Worm (Caenorhabditis elegans) whole organism, L3 larva: ENCODE results near the gene jac-1.

Source experiments
- ZK546.5 ChIP-seq: sonication (generic microtip); optimal IDR thresholded peaks from 2 replicates; lab custom pipeline; 2017; ENCODE audit warnings: missing biosample characterization, missing genetic modification characterization
- ama-1 ChIP-seq: fragments of 150-350 bp; optimal IDR thresholded peaks from 2 replicates; lab custom pipeline; 2018
- ceh-16 ChIP-seq: sonication (generic microtip); optimal IDR thresholded peaks from 2 replicates; lab custom pipeline; 2017; ENCODE audit warnings: missing biosample characterization, missing genetic modification characterization
- ceh-82 ChIP-seq: fragments of 150-350 bp; optimal IDR thresholded peaks from 2 replicates; lab custom pipeline; 2014; ENCODE audit warnings: missing biosample characterization, missing genetic modification characterization
- ceh-9 ChIP-seq: sonication (generic microtip); optimal IDR thresholded peaks from 2 replicates; lab custom pipeline; 2018; ENCODE audit warnings: missing biosample characterization, missing genetic modification characterization
- egl-5 ChIP-seq: fragments of 150-350 bp; optimal IDR thresholded peaks from 2 replicates; lab custom pipeline; 2017; ENCODE audit warnings: missing biosample characterization, missing genetic modification reagents, missing genetic modification characterization, inconsistent platforms
- elt-1 ChIP-seq: fragments of 150-350 bp; optimal IDR thresholded peaks from 2 replicates; lab custom pipeline; 2014; ENCODE audit warnings: missing biosample characterization, missing genetic modification characterization
- elt-2 ChIP-seq: sonication (generic microtip); optimal IDR thresholded peaks from 2 replicates; lab custom pipeline; 2016; ENCODE audit warnings: missing genetic modification reagents, mild to moderate bottlenecking, missing genetic modification characterization, missing compliant biosample characterization
- fkh-10 ChIP-seq: sonication (generic microtip); optimal IDR thresholded peaks from 2 replicates; lab custom pipeline; 2017; ENCODE audit warnings: missing biosample characterization, missing genetic modification reagents, missing genetic modification characterization
- fos-1 ChIP-seq: fragments of 150-350 bp; optimal IDR thresholded peaks from 2 replicates; lab custom pipeline; 2014; ENCODE audit warnings: missing biosample characterization, missing genetic modification characterization
- hmg-11 ChIP-seq: sonication (generic microtip); optimal IDR thresholded peaks from 2 replicates; lab custom pipeline; 2016; ENCODE audit warnings: missing genetic modification characterization, missing compliant biosample characterization
- lin-39 ChIP-seq: fragments of 150-350 bp; optimal IDR thresholded peaks from 2 replicates; lab custom pipeline; 2018; ENCODE audit warnings: missing biosample characterization, missing genetic modification reagents, missing genetic modification characterization
- lsy-12 ChIP-seq: sonication (generic microtip); optimal IDR thresholded peaks from 2 replicates; lab custom pipeline; 2016; ENCODE audit warnings: mild to moderate bottlenecking, missing genetic modification characterization, missing compliant biosample characterization
- mml-1 ChIP-seq: fragments of 150-350 bp; sonication (generic microtip); optimal IDR thresholded peaks from 3 replicates; lab custom pipeline; 2014; ENCODE audit warnings: missing biosample characterization, missing genetic modification characterization
- nfya-1 ChIP-seq: sonication (generic microtip); optimal IDR thresholded peaks from 2 replicates; lab custom pipeline; 2017; ENCODE audit warnings: missing genetic modification characterization, mild to moderate bottlenecking, missing compliant biosample characterization, antibody characterized with exemption, moderate library complexity; ENCODE audit not compliant: insufficient read depth
- nhr-12 ChIP-seq: fragments of 150-350 bp; optimal IDR thresholded peaks from 2 replicates; lab custom pipeline; 2014; ENCODE audit warnings: missing biosample characterization, missing genetic modification characterization
- nhr-237 ChIP-seq: fragments of 150-350 bp; optimal IDR thresholded peaks from 2 replicates; lab custom pipeline; 2014; ENCODE audit warnings: missing biosample characterization, missing genetic modification characterization
- nhr-25 ChIP-seq: sonication (generic microtip); optimal IDR thresholded peaks from 2 replicates; lab custom pipeline; 2017; ENCODE audit warnings: missing biosample characterization, missing genetic modification characterization
- nhr-28 ChIP-seq: fragments of 150-350 bp; optimal IDR thresholded peaks from 2 replicates; lab custom pipeline; 2014; ENCODE audit warnings: missing biosample characterization, missing genetic modification characterization
- nhr-43 ChIP-seq: sonication (generic microtip); optimal IDR thresholded peaks from 2 replicates; lab custom pipeline; 2016; ENCODE audit warnings: mild to moderate bottlenecking, missing genetic modification characterization, missing compliant biosample characterization; ENCODE audit not compliant: poor library complexity, severe bottlenecking
- nhr-67 ChIP-seq: fragments of 150-350 bp; optimal IDR thresholded peaks from 2 replicates; lab custom pipeline; 2014; ENCODE audit warnings: missing biosample characterization, missing genetic modification characterization
- nhr-77 ChIP-seq: fragments of 150-350 bp; optimal IDR thresholded peaks from 2 replicates; lab custom pipeline; 2014; ENCODE audit warnings: missing biosample characterization, missing genetic modification characterization
- pha-4 ChIP-seq: fragments of 150-350 bp; optimal IDR thresholded peaks from 2 replicates; lab custom pipeline; 2014; ENCODE audit warnings: missing biosample characterization, missing genetic modification reagents, missing genetic modification characterization
- pqm-1 ChIP-seq: fragments of 150-350 bp; optimal IDR thresholded peaks from 2 replicates; lab custom pipeline; 2017; ENCODE audit warnings: missing biosample characterization, missing genetic modification characterization, inconsistent platforms
- sea-2 ChIP-seq: fragments of 150-350 bp; sonication (generic microtip); optimal IDR thresholded peaks from 4 replicates; lab custom pipeline; 2014; ENCODE audit warnings: missing biosample characterization, missing genetic modification reagents, missing genetic modification characterization
- skn-1 ChIP-seq: fragments of 150-350 bp; optimal IDR thresholded peaks from 2 replicates; lab custom pipeline; 2014; ENCODE audit warnings: missing biosample characterization, missing genetic modification characterization
- tbx-2 ChIP-seq: sonication (generic microtip); optimal IDR thresholded peaks from 2 replicates; lab custom pipeline; 2016; ENCODE audit warnings: mild to moderate bottlenecking, missing genetic modification characterization, missing compliant biosample characterization
- unc-62 ChIP-seq: fragments of 150-350 bp; sonication (generic microtip); optimal IDR thresholded peaks from 4 replicates; lab custom pipeline; 2014; ENCODE audit warnings: missing biosample characterization, missing genetic modification reagents, missing genetic modification characterization
- zag-1 ChIP-seq: fragments of 150-350 bp; optimal IDR thresholded peaks from 2 replicates; lab custom pipeline; 2014; ENCODE audit warnings: missing biosample characterization, missing genetic modification characterization
- ztf-11 ChIP-seq: fragments of 150-350 bp; optimal IDR thresholded peaks from 2 replicates; lab custom pipeline; 2014; ENCODE audit warnings: missing biosample characterization, missing genetic modification characterization

jac-1 gene

ce11 chrIV:16048836-16049235 is 22.2 kb upstream of the jac-1 start:
- TF ChIP-seq ztf-11 (no peak), nfya-1 (tag; lab: Kevin White, UChicago) (peak; percentile 41), hmg-11 (tag; lab: Kevin White, UChicago) (peak; percentile 42), ceh-82 (tag; lab: Kevin White, UChicago) (no peak), lin-39 (tag; lab: Kevin White, UChicago) (peak; percentile 63)

DNA sequence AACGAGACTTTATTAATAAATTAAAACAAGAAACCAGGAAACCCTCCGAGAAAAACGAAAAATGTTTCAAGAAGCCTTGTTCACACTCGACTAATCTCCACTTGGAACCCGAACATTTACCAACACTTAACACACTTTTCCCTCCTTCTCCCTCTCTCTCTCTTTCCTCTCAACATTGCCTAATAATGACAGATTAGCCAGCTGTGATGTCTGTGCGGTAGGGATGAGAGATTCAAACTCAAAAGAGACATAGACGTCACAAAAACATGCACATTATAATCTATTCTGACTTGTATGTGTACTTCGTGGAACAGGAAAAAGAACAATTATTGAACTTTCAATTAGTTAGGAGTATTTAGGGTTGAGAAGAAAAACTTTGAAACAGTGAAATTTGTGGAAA is 20.8 kb upstream of the jac-1 start:
- TF ChIP-seq mml-1 (tag; lab: Kevin White, UChicago), result no peak
- TF ChIP-seq hmg-11 (tag; lab: Kevin White, UChicago), result peak; percentile 15

- TF ChIP-seq elt-2 (no peak), tbx-2 (tag; lab: Kevin White, UChicago) (no peak), skn-1 (tag; lab: Kevin White, UChicago) (no peak), nhr-237 (tag; lab: Kevin White, UChicago) (no peak), mml-1 (tag; lab: Kevin White, UChicago) (no peak), nhr-43 (tag; lab: Kevin White, UChicago) (no peak), nhr-25 (tag; lab: Kevin White, UChicago) (no peak), zag-1 (tag; lab: Kevin White, UChicago) (no peak), elt-1 (tag; lab: Kevin White, UChicago) (no peak), nhr-28 (tag; lab: Kevin White, UChicago) (no peak), ceh-16 (tag; lab: Kevin White, UChicago) (no peak), ceh-9 (no peak), hmg-11 (tag; lab: Kevin White, UChicago) (no peak), ceh-82 (tag; lab: Kevin White, UChicago) (no peak), fos-1 (tag; lab: Kevin White, UChicago) (no peak), lsy-12 (tag; lab: Kevin White, UChicago) (no peak), unc-62 (GFP tag; lab: Kevin White, UChicago) (no peak), ZK546.5 (tag; lab: Kevin White, UChicago) (no peak), sea-2 (GFP tag; lab: Kevin White, UChicago) (no peak), nhr-67 (no peak)
Observed at ce11 chrIV:16041038-16041437, 14.4 kb upstream of the jac-1 start.

- no peak for TF ChIP-seq nhr-77 (tag; lab: Kevin White, UChicago)
- no peak for TF ChIP-seq nhr-237 (tag; lab: Kevin White, UChicago)
- no peak for TF ChIP-seq ceh-82 (tag; lab: Kevin White, UChicago)
- no peak for TF ChIP-seq nfya-1 (tag; lab: Kevin White, UChicago)
- no peak for TF ChIP-seq lin-39 (tag; lab: Kevin White, UChicago)
- no peak for TF ChIP-seq nhr-12 (tag; lab: Kevin White, UChicago)
Observed at ce11 chrIV:16038000-16038399, 11.4 kb upstream of the jac-1 start.

DNA sequence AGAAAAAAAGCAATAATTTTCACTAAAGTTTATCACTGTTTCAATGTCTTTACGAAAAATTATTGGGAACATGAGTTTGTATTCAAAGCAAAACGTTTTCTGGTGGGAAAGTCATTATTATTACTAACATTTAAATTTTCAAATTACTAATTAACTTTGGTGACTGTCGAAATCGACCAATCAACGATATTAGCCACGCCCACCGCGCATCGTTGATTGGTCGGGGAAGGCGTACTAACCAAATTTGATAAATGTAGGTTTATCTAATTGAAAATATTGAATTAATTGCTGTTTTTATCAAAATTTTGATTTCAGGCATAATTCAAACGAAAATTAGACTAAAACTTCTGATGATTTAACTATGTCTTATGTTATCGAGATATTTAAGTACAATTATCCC is 10.0 kb upstream of the jac-1 start:
- TF ChIP-seq fkh-10, result no peak
- peak; percentile 78 for TF ChIP-seq nfya-1 (tag; lab: Kevin White, UChicago)
- TF ChIP-seq, all 47 proteins: peak for 1

DNA sequence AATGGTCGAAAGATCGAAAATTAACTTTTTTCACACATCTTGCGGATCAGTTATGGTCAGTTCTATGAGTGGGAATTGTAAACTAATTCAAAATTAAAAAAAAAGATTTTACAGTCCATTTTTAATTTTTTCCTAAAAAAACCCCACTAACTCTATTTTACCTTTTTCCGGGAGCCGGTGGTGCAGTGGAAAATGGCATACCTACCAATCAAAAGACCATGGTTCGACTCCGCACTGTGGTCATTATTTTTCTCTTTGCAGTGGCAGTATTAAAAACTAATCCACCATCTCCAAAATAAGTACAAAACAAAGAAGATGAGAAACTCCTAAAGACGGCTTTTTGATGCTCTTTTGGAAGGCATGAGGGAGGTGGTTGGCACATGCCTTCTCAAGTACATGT is 9.4 kb upstream of the jac-1 start:
- TF ChIP-seq egl-5 (tag; lab: Kevin White, UChicago) (no peak), nhr-12 (tag; lab: Kevin White, UChicago) (no peak), lin-39 (tag; lab: Kevin White, UChicago) (no peak), ceh-16 (tag; lab: Kevin White, UChicago) (no peak)

DNA sequence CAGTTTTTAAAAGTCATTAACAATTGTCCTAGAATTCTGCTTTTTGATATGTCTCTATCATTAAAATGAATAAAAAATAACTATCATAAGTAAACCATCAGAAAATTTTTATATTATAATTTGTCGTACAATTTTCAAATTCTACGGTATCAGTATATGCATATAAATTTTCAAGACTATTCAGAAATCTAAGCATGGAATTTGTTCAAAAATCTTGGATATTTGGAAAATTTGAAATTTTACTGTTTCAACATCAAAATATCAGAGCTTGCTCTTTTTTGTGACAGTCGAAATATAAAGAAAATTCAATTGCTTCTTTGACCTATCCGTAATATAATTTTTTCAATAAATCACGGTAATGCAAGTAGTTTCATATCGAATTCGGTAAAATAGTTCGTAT is 8.5 kb upstream of the jac-1 start:
- TF ChIP-seq lsy-12 (tag; lab: Kevin White, UChicago) (no peak), ceh-16 (tag; lab: Kevin White, UChicago) (no peak), pha-4 (tag; lab: Kevin White, UChicago) (no peak), lin-39 (tag; lab: Kevin White, UChicago) (no peak), nhr-28 (tag; lab: Kevin White, UChicago) (no peak), zag-1 (tag; lab: Kevin White, UChicago) (no peak), fkh-10 (no peak), tbx-2 (tag; lab: Kevin White, UChicago) (no peak), unc-62 (GFP tag; lab: Kevin White, UChicago) (no peak), pqm-1 (tag; lab: Kevin White, UChicago) (no peak), nhr-237 (tag; lab: Kevin White, UChicago) (no peak), ama-1 (lab: Kevin White, UChicago) (no peak), nfya-1 (tag; lab: Kevin White, UChicago) (no peak)
